Fruit fly (Drosophila melanogaster): ENCODE results near the gene CG14194.

CG14194 gene

DNA sequence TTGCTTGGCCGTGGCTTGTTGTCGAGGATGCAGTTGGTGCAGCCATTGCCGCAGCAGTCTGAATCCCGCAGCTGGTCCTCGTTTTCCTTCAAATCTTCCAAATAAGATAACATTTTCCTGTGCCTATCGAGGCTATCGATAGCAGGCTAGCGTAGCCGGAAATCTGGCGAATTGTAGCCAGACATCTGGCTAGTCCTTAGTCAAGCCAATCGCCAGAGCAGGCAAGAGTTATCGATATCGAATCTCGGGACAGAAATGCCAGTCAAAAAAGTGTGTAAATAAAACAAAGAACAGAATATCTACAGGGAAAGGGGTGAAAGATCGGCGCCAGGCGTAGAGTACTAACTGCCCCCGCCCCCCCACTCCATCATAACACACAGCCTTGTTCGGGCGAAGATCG is at the start of gene CG14194, which contains the start of gene CG7914:
Gene CG14194 (plus strand): TSS at position 220 of the 400 bp plus-strand sequence.
Gene CG7914 (minus strand): TSS at position 113 of the 400 bp plus-strand sequence.
- TF ChIP-seq ttk (optimal IDR thresholded peaks at IDR 0.05) (no peak), h (optimal IDR thresholded peaks at IDR 0.05) (no peak)

DNA sequence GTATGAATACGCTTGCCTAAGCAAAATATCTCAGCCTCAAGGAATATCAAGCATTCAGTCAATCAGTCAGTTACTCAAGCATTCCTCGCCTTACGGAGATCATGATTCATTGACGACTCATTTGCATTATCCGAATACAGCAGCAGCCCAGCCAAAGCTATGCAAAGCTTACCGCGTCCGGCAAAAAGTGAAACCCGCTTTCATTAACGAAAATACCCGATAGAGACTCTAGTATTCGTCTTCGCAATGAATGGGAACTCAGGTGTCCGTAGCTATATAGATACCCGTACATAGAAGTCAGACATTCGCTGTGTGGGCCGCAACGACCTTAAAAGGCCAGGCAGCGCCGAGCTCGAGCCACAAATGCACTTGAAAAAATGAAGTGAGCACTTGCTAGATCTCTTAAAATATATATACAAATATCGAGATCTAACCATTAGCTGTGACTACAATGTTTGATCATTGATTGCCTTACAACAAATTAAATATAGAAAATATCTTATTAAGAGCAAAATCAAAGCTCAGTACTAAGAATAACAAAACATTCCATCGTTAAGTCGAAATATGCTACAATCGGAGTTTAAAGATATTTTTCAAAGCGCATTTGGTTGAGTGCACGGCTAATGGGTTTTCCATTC is 48.5 kb upstream of the CG14194 start:
- TF ChIP-seq psq (optimal IDR thresholded peaks at IDR 0.05) (no peak), h (optimal IDR thresholded peaks at IDR 0.05) (no peak)

dm6 chrX:19146421-19146952 is 46.9 kb upstream of the CG14194 start:
- no peak for TF ChIP-seq psq (optimal IDR thresholded peaks at IDR 0.05)
- no peak for TF ChIP-seq h (optimal IDR thresholded peaks at IDR 0.05)
- no peak for TF ChIP-seq Myc (optimal IDR thresholded peaks at IDR 0.05)
- TF ChIP-seq insv (optimal IDR thresholded peaks at IDR 0.05): no peak

dm6 chrX:19147939-19148641 is 45.3 kb upstream of the CG14194 start:
- TF ChIP-seq psq (optimal IDR thresholded peaks at IDR 0.05) (no peak), ttk (optimal IDR thresholded peaks at IDR 0.05) (no peak), Sin3A (optimal IDR thresholded peaks at IDR 0.05) (no peak), h (optimal IDR thresholded peaks at IDR 0.05) (no peak), Myc (optimal IDR thresholded peaks at IDR 0.05) (no peak), insv (optimal IDR thresholded peaks at IDR 0.05) (no peak)

DNA sequence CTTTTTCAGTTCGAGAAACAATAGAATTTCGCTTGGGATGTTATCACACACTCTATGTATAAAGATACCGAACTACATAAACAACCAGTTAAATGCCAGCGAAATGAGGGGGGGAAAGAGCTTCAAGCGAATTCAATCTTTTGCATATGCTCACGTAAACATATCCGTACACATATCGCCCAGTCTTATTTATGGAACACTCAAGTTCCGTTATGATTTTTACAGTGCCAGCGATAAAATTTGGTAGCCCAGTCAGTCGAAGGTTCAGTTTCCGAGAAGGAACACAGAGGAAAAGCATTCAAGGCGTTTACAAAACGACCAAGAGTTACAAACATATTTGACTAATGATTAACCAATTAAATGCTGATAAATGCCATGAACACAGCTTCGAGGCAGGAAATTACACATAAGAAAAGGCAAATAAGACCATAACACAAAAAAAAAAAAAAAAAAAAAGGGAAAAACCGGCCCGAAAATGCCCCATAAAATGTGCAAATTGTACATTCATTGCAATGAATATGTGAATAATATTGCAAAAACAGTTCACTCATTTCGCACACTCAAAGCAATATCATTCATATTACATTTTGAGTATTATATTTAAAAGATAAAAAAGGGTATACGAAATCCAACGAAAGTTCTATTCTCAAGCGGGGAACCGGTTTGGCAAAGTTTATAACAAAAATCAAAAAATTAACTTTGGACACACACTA is 44.4 kb upstream of the CG14194 start:
- TF ChIP-seq Myc (optimal IDR thresholded peaks at IDR 0.05) (no peak), psq (optimal IDR thresholded peaks at IDR 0.05) (no peak), Sin3A (optimal IDR thresholded peaks at IDR 0.05) (no peak), ttk (optimal IDR thresholded peaks at IDR 0.05) (no peak), insv (optimal IDR thresholded peaks at IDR 0.05) (no peak), h (optimal IDR thresholded peaks at IDR 0.05) (no peak)

DNA sequence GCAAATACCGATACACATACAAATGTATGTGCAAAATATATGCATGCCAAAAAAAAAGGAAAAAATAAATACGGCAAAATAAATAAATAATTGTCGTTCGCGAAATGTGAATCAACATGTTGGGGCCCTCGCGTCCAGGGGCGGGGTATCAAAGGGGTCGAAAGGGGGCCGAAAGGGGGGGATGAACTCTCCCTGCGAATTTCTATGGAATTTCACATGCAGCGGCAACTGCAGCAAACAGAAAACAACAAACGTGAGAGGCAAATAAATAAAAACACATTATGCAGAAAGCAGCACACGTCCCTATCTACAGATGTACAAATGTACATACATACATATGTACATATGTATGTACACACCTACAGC is 43.9 kb upstream of the CG14194 start:
- TF ChIP-seq insv (optimal IDR thresholded peaks at IDR 0.05): no peak
- TF ChIP-seq Myc (optimal IDR thresholded peaks at IDR 0.05): no peak
- no peak for TF ChIP-seq Sin3A (optimal IDR thresholded peaks at IDR 0.05)
- no peak for TF ChIP-seq ttk (optimal IDR thresholded peaks at IDR 0.05)
- no peak for TF ChIP-seq h (optimal IDR thresholded peaks at IDR 0.05)
- TF ChIP-seq psq (optimal IDR thresholded peaks at IDR 0.05): no peak

dm6 chrX:19152570-19153287 is 40.6 kb upstream of the CG14194 start:
- TF ChIP-seq ttk (optimal IDR thresholded peaks at IDR 0.05) (no peak), Myc (optimal IDR thresholded peaks at IDR 0.05) (no peak), psq (optimal IDR thresholded peaks at IDR 0.05) (no peak), insv (optimal IDR thresholded peaks at IDR 0.05) (no peak), h (optimal IDR thresholded peaks at IDR 0.05) (no peak), Sin3A (optimal IDR thresholded peaks at IDR 0.05) (no peak)

DNA sequence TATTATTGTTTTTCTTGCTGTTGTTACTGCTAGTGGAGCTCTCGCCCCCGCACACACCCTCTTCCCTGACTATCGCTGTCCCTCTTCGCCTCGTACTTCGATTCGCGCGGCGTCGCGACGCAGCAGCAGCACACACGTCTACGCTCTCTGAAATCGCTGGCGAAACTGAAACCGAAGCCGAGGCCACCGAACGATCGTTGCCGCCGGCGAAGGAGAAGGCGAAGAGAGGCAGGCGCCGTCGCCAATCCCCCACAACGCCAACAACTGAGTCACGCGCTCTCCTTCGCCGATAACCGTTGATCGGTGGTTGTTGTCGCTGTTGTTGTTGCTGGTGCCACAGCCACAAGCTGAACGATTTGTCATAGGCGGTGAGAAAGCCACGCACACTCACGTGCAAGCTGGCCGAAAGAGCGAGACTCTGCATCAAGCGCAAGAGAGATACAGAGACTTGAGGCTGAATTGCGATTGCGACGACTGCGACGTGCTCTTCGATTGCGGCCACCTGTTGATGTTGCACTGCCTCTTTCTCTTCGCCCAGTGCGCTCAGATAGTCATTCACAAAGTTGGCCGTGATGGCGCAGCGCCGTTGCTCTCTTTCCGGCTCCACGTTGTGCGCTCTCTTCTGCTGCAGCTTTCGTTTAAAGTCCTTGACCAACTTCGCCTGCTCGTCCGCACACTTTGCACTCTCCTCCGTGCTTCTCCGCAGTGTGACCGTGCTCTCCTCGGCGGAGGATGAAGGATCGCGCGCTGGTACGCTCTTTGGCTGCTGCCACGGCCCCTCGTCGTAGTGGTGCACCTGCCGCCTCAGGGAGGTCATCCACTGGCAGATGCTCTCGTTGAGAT is 39.8 kb upstream of the CG14194 start:
- no peak for TF ChIP-seq Sin3A (optimal IDR thresholded peaks at IDR 0.05)

DNA sequence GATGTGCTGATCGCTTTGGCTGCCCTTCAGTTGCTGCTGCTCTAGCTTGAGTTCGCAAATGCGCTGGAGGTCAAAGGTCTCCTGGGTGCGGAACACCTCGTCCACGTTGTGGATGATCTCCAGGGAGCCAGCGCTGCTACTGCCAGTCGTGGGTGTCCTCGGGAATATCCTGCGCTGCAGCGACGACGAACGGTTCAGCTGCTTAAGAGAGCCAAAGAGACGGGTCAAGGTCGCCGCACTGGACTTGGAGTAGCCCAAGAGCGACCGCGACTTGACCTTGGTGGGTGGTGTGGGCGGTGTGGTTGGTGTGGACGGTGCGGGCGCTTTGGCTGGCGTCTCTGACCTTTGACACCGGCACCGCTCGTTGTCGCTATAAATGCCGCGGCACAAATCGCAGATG is 39.1 kb upstream of the CG14194 start:
- TF ChIP-seq psq (optimal IDR thresholded peaks at IDR 0.05) (no peak), Sin3A (optimal IDR thresholded peaks at IDR 0.05) (no peak), ttk (optimal IDR thresholded peaks at IDR 0.05) (no peak), h (optimal IDR thresholded peaks at IDR 0.05) (no peak), Myc (optimal IDR thresholded peaks at IDR 0.05) (no peak), insv (optimal IDR thresholded peaks at IDR 0.05) (no peak)

DNA sequence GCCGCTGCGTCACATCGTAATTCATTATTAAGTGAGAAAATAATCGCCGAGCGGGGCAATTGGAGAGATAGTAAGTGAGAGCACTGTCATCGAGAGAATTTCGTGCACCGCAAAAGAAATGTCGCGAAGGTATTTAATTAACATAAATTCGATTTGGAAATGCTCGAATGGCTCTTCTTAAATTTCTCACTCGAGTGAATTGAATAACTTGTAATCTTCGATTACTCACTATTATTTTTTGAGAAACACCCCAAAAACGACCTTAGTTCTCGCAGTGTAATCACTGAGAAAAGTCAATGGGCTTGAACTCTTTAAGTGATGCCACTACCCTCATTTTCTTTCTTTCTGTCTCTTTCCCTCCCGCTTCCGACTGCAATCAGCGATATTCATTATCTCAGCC is 38.4 kb upstream of the CG14194 start:
- TF ChIP-seq psq (optimal IDR thresholded peaks at IDR 0.05): no peak
- no peak for TF ChIP-seq insv (optimal IDR thresholded peaks at IDR 0.05)
- no peak for TF ChIP-seq h (optimal IDR thresholded peaks at IDR 0.05)

DNA sequence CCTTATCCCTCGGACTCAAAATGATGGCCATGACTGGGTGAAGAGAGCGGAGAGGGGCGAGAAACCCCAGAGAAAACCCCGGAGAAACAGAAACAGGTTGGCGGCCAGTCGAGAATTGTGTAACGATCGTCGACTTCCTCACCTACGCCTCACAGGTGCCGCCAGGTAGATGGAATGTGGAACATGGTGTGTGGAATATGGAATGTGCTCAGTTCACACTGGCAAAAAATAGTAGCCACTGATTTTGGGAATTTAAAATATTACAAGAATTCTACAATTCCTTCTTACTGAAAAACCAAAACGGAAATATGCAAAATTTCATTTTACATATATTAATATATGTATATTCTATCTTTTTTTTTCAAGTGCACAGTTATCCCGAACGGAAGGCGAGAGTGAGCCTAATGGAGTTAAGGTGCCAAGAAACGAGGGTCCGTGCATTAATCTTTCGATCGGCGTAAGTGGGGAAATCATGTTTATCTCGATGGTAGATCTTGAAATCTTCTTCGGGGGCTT is 37.4 kb upstream of the CG14194 start:
- TF ChIP-seq h (optimal IDR thresholded peaks at IDR 0.05): no peak
- TF ChIP-seq psq (optimal IDR thresholded peaks at IDR 0.05): no peak
- no peak for TF ChIP-seq ttk (optimal IDR thresholded peaks at IDR 0.05)

dm6 chrX:19157471-19157870 is 35.9 kb upstream of the CG14194 start:
- TF ChIP-seq psq (optimal IDR thresholded peaks at IDR 0.05) (no peak), Sin3A (optimal IDR thresholded peaks at IDR 0.05) (no peak), ttk (optimal IDR thresholded peaks at IDR 0.05) (no peak), Myc (optimal IDR thresholded peaks at IDR 0.05) (no peak), insv (optimal IDR thresholded peaks at IDR 0.05) (no peak), h (optimal IDR thresholded peaks at IDR 0.05) (no peak)

Measured in Kc167 (cell line).